Fruit fly (Drosophila melanogaster): Measurements from ENCODE around the gene CG17612.

Gene CG17612

dm6 chr2L:4361438-4361975 lies 21.0 kb downstream of the CG17612 start, which contains the start of gene Traf4:
Gene Traf4, plus strand, starts transcription at chr2L:4361925.
- no peak for TF ChIP-seq CG17801 (GFP tag; optimal IDR thresholded peaks at IDR 0.05; ENCODE audit: partially characterized antibody)

dm6 chr2L:4360882-4361281 lies 21.7 kb downstream of the CG17612 start:
- no peak for TF ChIP-seq CG17801 (GFP tag; optimal IDR thresholded peaks at IDR 0.05; ENCODE audit: partially characterized antibody)

dm6 chr2L:4359156-4359555 lies 23.4 kb downstream of the CG17612 start:
- TF ChIP-seq CG17801 (GFP tag; optimal IDR thresholded peaks at IDR 0.05; ENCODE audit: partially characterized antibody): no peak

dm6 chr2L:4355066-4355465 lies 27.5 kb downstream of the CG17612 start:
- no peak for TF ChIP-seq CG17801 (GFP tag; optimal IDR thresholded peaks at IDR 0.05; ENCODE audit: partially characterized antibody)

- TF ChIP-seq CG17801 (GFP tag; optimal IDR thresholded peaks at IDR 0.05; ENCODE audit: partially characterized antibody): no peak
Measured at dm6 chr2L:4352675-4353074, 29.9 kb downstream of the CG17612 start, which contains the start of gene CG15429. Gene CG15429, plus strand, starts transcription at chr2L:4352975.

dm6 chr2L:4350683-4351324 lies 31.7 kb downstream of the CG17612 start:
- no peak for TF ChIP-seq CG17801 (GFP tag; optimal IDR thresholded peaks at IDR 0.05; ENCODE audit: partially characterized antibody)

- no peak for TF ChIP-seq CG17801 (GFP tag; optimal IDR thresholded peaks at IDR 0.05; ENCODE audit: partially characterized antibody)
Measured at dm6 chr2L:4349677-4350076, 32.9 kb downstream of the CG17612 start.

- no peak for TF ChIP-seq CG17801 (GFP tag; optimal IDR thresholded peaks at IDR 0.05; ENCODE audit: partially characterized antibody)
Measured at dm6 chr2L:4348545-4348944, 34.0 kb downstream of the CG17612 start.

dm6 chr2L:4346619-4347310 lies 35.8 kb downstream of the CG17612 start:
- no peak for TF ChIP-seq CG17801 (GFP tag; optimal IDR thresholded peaks at IDR 0.05; ENCODE audit: partially characterized antibody)

dm6 chr2L:4345569-4346131 lies 36.9 kb downstream of the CG17612 start:
- TF ChIP-seq CG17801 (GFP tag; optimal IDR thresholded peaks at IDR 0.05; ENCODE audit: partially characterized antibody): no peak

- no peak for TF ChIP-seq CG17801 (GFP tag; optimal IDR thresholded peaks at IDR 0.05; ENCODE audit: partially characterized antibody)
Measured at dm6 chr2L:4339780-4340694, 42.5 kb downstream of the CG17612 start.

- TF ChIP-seq CG17801 (GFP tag; optimal IDR thresholded peaks at IDR 0.05; ENCODE audit: partially characterized antibody): no peak
Measured at dm6 chr2L:4335979-4336378, 46.6 kb downstream of the CG17612 start.

dm6 chr2L:4334971-4335436 lies 47.5 kb downstream of the CG17612 start:
- TF ChIP-seq CG17801 (GFP tag; optimal IDR thresholded peaks at IDR 0.05; ENCODE audit: partially characterized antibody): no peak

dm6 chr2L:4333758-4334114 lies 48.8 kb downstream of the CG17612 start, which contains the start of gene Atet:
Gene Atet, plus strand, starts transcription at chr2L:4333913.
- TF ChIP-seq CG17801 (GFP tag; optimal IDR thresholded peaks at IDR 0.05; ENCODE audit: partially characterized antibody): no peak

Data from ovary, adult (tissue).